Worm (Caenorhabditis elegans) whole organism, L4 larva: ENCODE data around the gene F41E6.17.

Source experiments
- ces-1 ChIP-seq: fragments of 150-350 bp; sonication (generic microtip); optimal IDR thresholded peaks from 4 replicates; lab custom pipeline; 2014; ENCODE audit warnings: missing biosample characterization, missing genetic modification reagents, missing genetic modification characterization
- dmd-8 ChIP-seq: fragments of 200-800 bp; sonication (Bioruptor generic); IDR thresholded peaks from 2 replicates; pipeline ENCODE4 v1.3.6; 2022; ENCODE audit warnings: missing genetic modification characterization, missing compliant biosample characterization
- fkh-10 ChIP-seq: fragments of 150-350 bp; optimal IDR thresholded peaks from 2 replicates; lab custom pipeline; 2014; ENCODE audit warnings: missing biosample characterization, missing genetic modification reagents, missing genetic modification characterization
- lin-13 ChIP-seq: fragments of 150-350 bp; optimal IDR thresholded peaks from 2 replicates; lab custom pipeline; 2014; ENCODE audit warnings: missing biosample characterization, missing genetic modification reagents, missing genetic modification characterization
- lin-38 ChIP-seq: fragments of 200-800 bp; sonication (Bioruptor generic); IDR thresholded peaks from 2 replicates; pipeline ENCODE4 v1.3.6; 2022; ENCODE audit warnings: missing genetic modification reagents, missing genetic modification characterization, missing compliant biosample characterization
- lin-39 ChIP-seq: fragments of 150-350 bp; optimal IDR thresholded peaks from 2 replicates; lab custom pipeline; 2014; ENCODE audit warnings: missing biosample characterization, missing genetic modification reagents, missing genetic modification characterization
- madf-9 ChIP-seq: fragments of 200-800 bp; sonication (Bioruptor generic); conservative IDR thresholded peaks from 2 replicates; pipeline ENCODE4 v1.3.6; 2022; ENCODE audit warnings: missing genetic modification reagents, missing genetic modification characterization, missing compliant biosample characterization
- mep-1 ChIP-seq: fragments of 150-350 bp; sonication (generic microtip); optimal IDR thresholded peaks from 3 replicates; lab custom pipeline; 2014; ENCODE audit warnings: missing biosample characterization, missing genetic modification characterization
- nhr-77 ChIP-seq: fragments of 150-350 bp; optimal IDR thresholded peaks from 2 replicates; lab custom pipeline; 2014; ENCODE audit warnings: missing biosample characterization, missing genetic modification characterization
- rbr-2 ChIP-seq: sonication (generic microtip); optimal IDR thresholded peaks from 2 replicates; lab custom pipeline; 2016; ENCODE audit warnings: missing genotype, missing genetic modification characterization, missing compliant biosample characterization
- unc-39 ChIP-seq: sonication (generic microtip); optimal IDR thresholded peaks from 2 replicates; lab custom pipeline; 2017; ENCODE audit warnings: missing biosample characterization, missing genetic modification characterization
- zag-1 ChIP-seq: fragments of 150-350 bp; optimal IDR thresholded peaks from 2 replicates; lab custom pipeline; 2014; ENCODE audit warnings: missing biosample characterization, missing genetic modification characterization
- zip-2 ChIP-seq: fragments of 150-350 bp; optimal IDR thresholded peaks from 2 replicates; lab custom pipeline; 2014; ENCODE audit warnings: missing biosample characterization, missing genetic modification characterization
- ztf-11 ChIP-seq: fragments of 150-350 bp; optimal IDR thresholded peaks from 2 replicates; lab custom pipeline; 2014; ENCODE audit warnings: missing biosample characterization, missing genetic modification characterization

- no peak for TF ChIP-seq dmd-8 (GFP tag; lab: Robert Waterston, UW)
- TF ChIP-seq zip-2 (tag; lab: Kevin White, UChicago) = no peak
- TF ChIP-seq zag-1 = no peak
- no peak for TF ChIP-seq mep-1
- TF ChIP-seq lin-39 (tag; lab: Kevin White, UChicago) = no peak
- no peak for TF ChIP-seq ztf-11 (tag; lab: Kevin White, UChicago)
- TF ChIP-seq lin-38 (GFP tag; lab: Robert Waterston, UW) = no peak
- TF ChIP-seq ces-1 (GFP tag; lab: Kevin White, UChicago) = no peak
- no peak for TF ChIP-seq fkh-10 (GFP tag; lab: Kevin White, UChicago)
- no peak for TF ChIP-seq unc-39 (tag; lab: Kevin White, UChicago)
- no peak for TF ChIP-seq lin-13 (GFP tag; lab: Kevin White, UChicago)
- no peak for TF ChIP-seq nhr-77 (tag; lab: Kevin White, UChicago)
- no peak for TF ChIP-seq madf-9
- TF ChIP-seq rbr-2 = no peak
Measured at ce11 chrV:8637666-8638271, 13.9 kb downstream of the F41E6.17 start, which contains the start of the genes F28A12.10 and acd-4.
